Worm (Caenorhabditis elegans) whole organism, L4 larva: ENCODE measurements around the gene clc-9.

ENCODE experiments used
- F44E2.7 ChIP-seq: fragments of 200-800 bp; sonication (Bioruptor generic); IDR thresholded peaks from 2 replicates; pipeline ENCODE4 v2.1.2; 2022; ENCODE audit warnings: missing genetic modification characterization, missing compliant biosample characterization
- F49E8.2 ChIP-seq: sonication (generic microtip); optimal IDR thresholded peaks from 2 replicates; lab custom pipeline; 2016; ENCODE audit warnings: missing compliant biosample characterization, mild to moderate bottlenecking, missing genetic modification characterization, borderline replicate concordance
- T20F7.1 ChIP-seq: fragments of 200-800 bp; sonication (Bioruptor generic); optimal IDR thresholded peaks from 2 replicates; lab custom pipeline; 2018; ENCODE audit warnings: mild to moderate bottlenecking, missing genetic modification characterization, missing compliant biosample characterization
- Y48G9A.11 ChIP-seq: fragments of 200-800 bp; sonication (Bioruptor generic); IDR thresholded peaks from 2 replicates; pipeline ENCODE4 v1.3.6; 2022; ENCODE audit warnings: missing genetic modification reagents, missing genetic modification characterization, missing compliant biosample characterization
- ZK546.5 ChIP-seq, 2 experiments: sonication (generic microtip); optimal IDR thresholded peaks; 2 replicates each; lab custom pipeline; 2017; ENCODE audit warnings: missing biosample characterization in 2 of 2, missing genetic modification characterization in 2 of 2
- aha-1 ChIP-seq: fragments of 150-350 bp; peaks from one replicate; lab custom pipeline; 2014; ENCODE audit warnings: missing biosample characterization, missing genetic modification characterization
- ceh-20 ChIP-seq: fragments of 200-800 bp; sonication (Bioruptor generic); IDR thresholded peaks from 2 replicates; pipeline ENCODE4 v1.3.6; 2022; ENCODE audit warnings: missing genetic modification reagents, missing genetic modification characterization, missing compliant biosample characterization
- ceh-32 ChIP-seq: sonication (generic microtip); optimal IDR thresholded peaks from 2 replicates; lab custom pipeline; 2016; ENCODE audit warnings: mild to moderate bottlenecking, missing genetic modification characterization, missing compliant biosample characterization; ENCODE audit not compliant: poor library complexity
- ceh-62 ChIP-seq: sonication (generic microtip); optimal IDR thresholded peaks from 2 replicates; lab custom pipeline; 2017; ENCODE audit warnings: missing biosample characterization, missing genetic modification characterization
- ces-1 ChIP-seq: fragments of 150-350 bp; sonication (generic microtip); optimal IDR thresholded peaks from 4 replicates; lab custom pipeline; 2014; ENCODE audit warnings: missing biosample characterization, missing genetic modification reagents, missing genetic modification characterization
- ctbp-1 ChIP-seq: fragments of 200-800 bp; sonication (Bioruptor generic); IDR thresholded peaks from 2 replicates; pipeline ENCODE4 v1.3.6; 2022; ENCODE audit warnings: missing genetic modification reagents, missing genetic modification characterization, missing compliant biosample characterization
- daf-16 ChIP-seq, 3 experiments: sonication (generic microtip); optimal IDR thresholded peaks; 2 replicates each; lab custom pipeline; 2016 to 2017; ENCODE audit warnings: missing genetic modification characterization in 3 of 3, missing genetic modification reagents in 3 of 3, mild to moderate bottlenecking in 2 of 3, missing compliant biosample characterization in 2 of 3, missing biosample characterization in 1 of 3, moderate library complexity in 1 of 3
- dmd-6 ChIP-seq: fragments of 200-800 bp; sonication (Bioruptor generic); IDR thresholded peaks from 2 replicates; pipeline ENCODE4 v1.3.6; 2022; ENCODE audit warnings: missing genetic modification reagents, missing genetic modification characterization, missing compliant biosample characterization
- dpl-1 ChIP-seq: fragments of 150-350 bp; optimal IDR thresholded peaks from 2 replicates; lab custom pipeline; 2014; ENCODE audit warnings: missing biosample characterization, missing genetic modification reagents, missing genetic modification characterization
- egl-27 ChIP-seq: sonication (generic microtip); optimal IDR thresholded peaks from 3 replicates; lab custom pipeline; 2017; ENCODE audit warnings: missing biosample characterization, missing genetic modification reagents, missing genetic modification characterization
- fkh-10 ChIP-seq: fragments of 150-350 bp; optimal IDR thresholded peaks from 2 replicates; lab custom pipeline; 2014; ENCODE audit warnings: missing biosample characterization, missing genetic modification reagents, missing genetic modification characterization
- hif-1 ChIP-seq, 2 experiments: sonication (generic microtip); optimal IDR thresholded peaks; 2 replicates each; lab custom pipeline; 2016 to 2017; ENCODE audit warnings: missing compliant biosample characterization in 2 of 2, missing genetic modification characterization in 2 of 2, missing genetic modification reagents in 2 of 2, missing genotype in 2 of 2, mild to moderate bottlenecking in 1 of 2
- hlh-30 ChIP-seq: sonication (generic microtip); optimal IDR thresholded peaks from 2 replicates; lab custom pipeline; 2017; ENCODE audit warnings: antibody characterized with exemption, mild to moderate bottlenecking, missing genetic modification characterization, missing compliant biosample characterization; ENCODE audit not compliant: insufficient read depth
- lin-1 ChIP-seq: fragments of 200-800 bp; sonication (Bioruptor generic); IDR thresholded peaks from 2 replicates; pipeline ENCODE4 v1.3.6; 2022; ENCODE audit warnings: missing genetic modification reagents, missing genetic modification characterization, missing compliant biosample characterization
- lin-38 ChIP-seq: fragments of 200-800 bp; sonication (Bioruptor generic); IDR thresholded peaks from 2 replicates; pipeline ENCODE4 v1.3.6; 2022; ENCODE audit warnings: missing genetic modification reagents, missing genetic modification characterization, missing compliant biosample characterization
- lir-3 ChIP-seq: sonication (generic microtip); optimal IDR thresholded peaks from 2 replicates; lab custom pipeline; 2016; ENCODE audit warnings: mild to moderate bottlenecking, missing genetic modification characterization, missing compliant biosample characterization
- lsy-2 ChIP-seq, 2 experiments: fragments of 150-350 bp in 1 of 2; sonication (generic microtip) in 1 of 2; optimal IDR thresholded peaks; 2 replicates each; lab custom pipeline; 2014 to 2017; ENCODE audit warnings: missing biosample characterization in 2 of 2, missing genetic modification characterization in 2 of 2
- nhr-28 ChIP-seq: fragments of 150-350 bp; optimal IDR thresholded peaks from 2 replicates; lab custom pipeline; 2014; ENCODE audit warnings: missing biosample characterization, missing genetic modification characterization
- nhr-6 ChIP-seq: fragments of 150-350 bp; optimal IDR thresholded peaks from 2 replicates; lab custom pipeline; 2014; ENCODE audit warnings: missing biosample characterization, missing genetic modification characterization
- nhr-77 ChIP-seq: fragments of 150-350 bp; optimal IDR thresholded peaks from 2 replicates; lab custom pipeline; 2014; ENCODE audit warnings: missing biosample characterization, missing genetic modification characterization
- pha-4 ChIP-seq, 2 experiments: fragments of 150-350 bp in 1 of 2; fragments of 200-800 bp in 1 of 2; sonication (Bioruptor generic) in 1 of 2; IDR thresholded peaks in 1 of 2; optimal IDR thresholded peaks in 1 of 2; 2 replicates each; pipeline versions ENCODE4 v1.3.6 to Lab custom; 2014 to 2022; ENCODE audit warnings: missing genetic modification characterization in 2 of 2, missing genetic modification reagents in 2 of 2, missing biosample characterization in 1 of 2, missing compliant biosample characterization in 1 of 2
- saeg-2 ChIP-seq: fragments of 200-800 bp; sonication (Bioruptor generic); IDR thresholded peaks from 2 replicates; pipeline ENCODE4 v1.3.6; 2022; ENCODE audit warnings: missing genetic modification reagents, missing genetic modification characterization, missing compliant biosample characterization
- sdz-12 ChIP-seq: fragments of 200-800 bp; sonication (Bioruptor generic); optimal IDR thresholded peaks from 2 replicates; lab custom pipeline; 2018; ENCODE audit warnings: mild to moderate bottlenecking, missing genetic modification characterization, missing compliant biosample characterization
- snpc-1.2 ChIP-seq: fragments of 200-800 bp; sonication (Bioruptor generic); IDR thresholded peaks from 2 replicates; pipeline ENCODE4 v1.3.6; 2022; ENCODE audit warnings: missing genetic modification reagents, missing genetic modification characterization, missing compliant biosample characterization
- unc-130 ChIP-seq: sonication (generic microtip); optimal IDR thresholded peaks from 2 replicates; lab custom pipeline; 2016; ENCODE audit warnings: missing genetic modification reagents, missing genetic modification characterization, missing compliant biosample characterization
- unc-62 ChIP-seq, 3 experiments: fragments of 150-350 bp in 1 of 3; sonication (generic microtip); optimal IDR thresholded peaks in 2 of 3; peaks in 1 of 3; 1 replicate in 1 of 3; 2 replicates in 2 of 3; lab custom pipeline; 2014 to 2017; ENCODE audit warnings: missing biosample characterization in 3 of 3, missing genetic modification characterization in 3 of 3, missing genetic modification reagents in 3 of 3, missing genotype in 1 of 3
- zfp-2 ChIP-seq: sonication (generic microtip); optimal IDR thresholded peaks from 2 replicates; lab custom pipeline; 2016; ENCODE audit warnings: mild to moderate bottlenecking, missing genetic modification characterization, missing compliant biosample characterization

clc-9 gene

ce11 chrIV:11131268-11131667 lies 18.5 kb downstream of the clc-9 start, which contains the start of gene ard-1:
Gene ard-1, plus strand, starts transcription at chrIV:11131279.
- TF ChIP-seq ctbp-1 (GFP tag; lab: Robert Waterston, UW) (peak; percentile 10; the same call in 1 of the 2 replicates), Y48G9A.11 (GFP tag; lab: Robert Waterston, UW) (no peak), lsy-2 (tag; optimal IDR thresholded peaks at IDR 0.05; lab: Kevin White, UChicago) (no peak), saeg-2 (GFP tag; lab: Robert Waterston, UW) (no peak)
- TF ChIP-seq, all 104 proteins: peak for 1

- TF ChIP-seq hif-1 (tag; optimal IDR thresholded peaks at IDR 0.05; lab: Kevin White, UChicago), result no peak
- peak; percentile 40 for TF ChIP-seq T20F7.1 (GFP tag; lab: Kevin White, UChicago)
- peak; percentile 29 for TF ChIP-seq hlh-30 (tag; lab: Kevin White, UChicago)
- TF ChIP-seq nhr-6 (tag; lab: Kevin White, UChicago), result peak; percentile 15
- no peak for TF ChIP-seq sdz-12 (GFP tag; lab: Kevin White, UChicago)
- no peak for TF ChIP-seq ces-1 (GFP tag; lab: Kevin White, UChicago)
- no peak for TF ChIP-seq lin-1 (GFP tag; lab: Robert Waterston, UW)
- peak in 1 of 2 experiments; percentile 78 for TF ChIP-seq lsy-2 (tag; optimal IDR thresholded peaks at IDR 0.05; lab: Kevin White, UChicago)
- peak; percentile 64 for TF ChIP-seq F49E8.2 (tag; lab: Kevin White, UChicago)
- no peak for TF ChIP-seq ceh-32
- TF ChIP-seq unc-62 (GFP tag; optimal IDR thresholded peaks at IDR 0.05 in 1 of 2; lab: Kevin White, UChicago), result no peak
- no peak for TF ChIP-seq unc-62 (tag; optimal IDR thresholded peaks at IDR 0.05; lab: Kevin White, UChicago)
- no peak for TF ChIP-seq ceh-20 (GFP tag; lab: Robert Waterston, UW)
- no peak for TF ChIP-seq dmd-6
- no peak for TF ChIP-seq nhr-28 (tag; lab: Kevin White, UChicago)
- peak; percentile 32 for TF ChIP-seq unc-130
- TF ChIP-seq zfp-2 (tag; lab: Kevin White, UChicago), result no peak
- TF ChIP-seq aha-1 (tag; lab: Kevin White, UChicago), result no peak
- peak; percentile 8 for TF ChIP-seq fkh-10 (GFP tag; lab: Kevin White, UChicago)
- TF ChIP-seq pha-4 (GFP tag; IDR thresholded peaks at IDR 0.05; lab: Robert Waterston, UW), result no peak
- TF ChIP-seq pha-4 (tag; optimal IDR thresholded peaks at IDR 0.05; lab: Kevin White, UChicago), result no peak
- TF ChIP-seq egl-27, result peak; percentile 36
- TF ChIP-seq lin-38 (GFP tag; lab: Robert Waterston, UW), result peak; percentile 40
- peak in 1 of 2 experiments; percentile 9 for TF ChIP-seq ZK546.5 (tag; optimal IDR thresholded peaks at IDR 0.05; lab: Kevin White, UChicago)
- TF ChIP-seq daf-16 (GFP tag; optimal IDR thresholded peaks at IDR 0.05; lab: Kevin White, UChicago), result no peak
- TF ChIP-seq daf-16 (tag; optimal IDR thresholded peaks at IDR 0.05; lab: Kevin White, UChicago), result peak; percentile 34
- no peak for TF ChIP-seq F44E2.7 (GFP tag; lab: Robert Waterston, UW)
- peak; percentile 21; the same call in 1 of the 2 replicates for TF ChIP-seq snpc-1.2 (GFP tag; lab: Robert Waterston, UW)
- no peak for TF ChIP-seq ceh-62 (tag; lab: Kevin White, UChicago)
- peak; percentile 7 for TF ChIP-seq nhr-77 (tag; lab: Kevin White, UChicago)
- peak; percentile 93 for TF ChIP-seq dpl-1
Observed at ce11 chrIV:11142314-11143227, 29.8 kb downstream of the clc-9 start, which contains the start of gene skih-2. Gene skih-2, minus strand, starts transcription at chrIV:11142364.

DNA sequence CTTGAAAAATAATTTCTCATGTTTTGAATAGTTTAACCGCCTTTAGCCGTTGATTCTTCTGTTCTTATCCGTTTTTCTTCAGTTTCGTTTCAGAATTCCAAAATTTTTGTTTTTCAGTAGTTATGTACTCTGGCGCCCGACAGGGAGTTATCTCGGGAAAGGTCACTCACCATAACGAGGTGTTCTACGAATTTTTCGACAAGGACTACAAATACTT lies 30.4 kb downstream of the clc-9 start, which contains the start of gene F01G4.4:
Gene F01G4.4, plus strand, starts transcription at position 118 of the 217 bp plus-strand sequence.
- no peak for TF ChIP-seq lir-3 (tag; lab: Kevin White, UChicago)
